Fruit fly (Drosophila melanogaster): Measurements from ENCODE around the gene CG15465.

Gene CG15465

DNA sequence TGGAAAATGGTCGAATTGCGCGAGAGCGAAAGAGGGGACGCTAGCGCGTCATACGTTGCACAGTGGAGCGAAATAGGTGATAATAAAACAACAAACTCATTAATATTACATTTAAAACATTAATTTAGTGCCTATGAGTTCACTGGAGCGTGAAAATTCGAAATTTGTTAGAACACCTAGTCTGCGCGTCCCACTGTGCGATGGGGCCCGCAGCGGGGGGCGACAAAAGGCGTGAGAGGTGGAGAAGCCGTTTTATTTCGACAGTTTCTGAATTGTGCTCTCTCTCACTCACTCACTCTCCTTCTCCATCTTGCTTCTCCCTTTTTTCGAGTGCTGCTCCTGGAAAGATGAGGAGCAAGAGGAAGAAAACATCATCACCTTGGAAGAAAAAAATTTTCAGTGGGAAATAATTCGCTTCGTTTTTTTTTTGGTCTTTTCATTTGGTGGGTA lies 1.9 kb upstream of the CG15465 start (continued):
- TF ChIP-seq Dek (tag; optimal IDR thresholded peaks at IDR 0.05) (peak; percentile 85), CG18011 (GFP tag; optimal IDR thresholded peaks at IDR 0.05) (peak; percentile 81), bowl (GFP tag; IDR thresholded peaks at IDR 0.05) (peak; percentile 91), CG13624 (GFP tag; optimal IDR thresholded peaks at IDR 0.05) (peak; percentile 96), CG4424 (GFP tag; optimal IDR thresholded peaks at IDR 0.05) (peak; percentile 92), CG9437 (GFP tag; optimal IDR thresholded peaks at IDR 0.05) (peak; percentile 81), CG7357 (GFP tag; IDR thresholded peaks at IDR 0.05) (peak; percentile 91), zfh2 (GFP tag; optimal IDR thresholded peaks at IDR 0.05) (peak; percentile 91), Doc3 (GFP tag; IDR thresholded peaks at IDR 0.05; ENCODE audit: partially characterized antibody) (no peak), CG31441 (GFP tag; IDR thresholded peaks at IDR 0.05) (peak; percentile 90), CG4854 (GFP tag; optimal IDR thresholded peaks at IDR 0.05) (peak; percentile 91), lilli (GFP tag; optimal IDR thresholded peaks at IDR 0.05) (peak; percentile 97), CG10147 (GFP tag; optimal IDR thresholded peaks at IDR 0.05) (peak; percentile 74), Max (GFP tag; optimal IDR thresholded peaks at IDR 0.05) (peak; percentile 89), usp (GFP tag; optimal IDR thresholded peaks at IDR 0.05) (no peak), CG15479 (GFP tag; optimal IDR thresholded peaks at IDR 0.05) (no peak), D19B (GFP tag; optimal IDR thresholded peaks at IDR 0.05) (peak; percentile 83), bsh (GFP tag; optimal IDR thresholded peaks at IDR 0.05) (peak; percentile 88 to 91), insv (GFP tag; optimal IDR thresholded peaks at IDR 0.05) (peak in 1 of 2 experiments; percentile 36), cwo (GFP tag; optimal IDR thresholded peaks at IDR 0.05) (peak; percentile 93), fru (optimal IDR thresholded peaks at IDR 0.05) (no peak), ham (GFP tag; IDR thresholded peaks at IDR 0.05) (peak; percentile 92), CG31388 (GFP tag; optimal IDR thresholded peaks at IDR 0.05) (peak; percentile 68), Gug (GFP tag; IDR thresholded peaks at IDR 0.05) (peak; percentile 97), CG2875 (GFP tag; optimal IDR thresholded peaks at IDR 0.05) (peak; percentile 93), CG10366 (GFP tag; IDR thresholded peaks at IDR 0.05) (peak; percentile 96), ap (GFP tag; IDR thresholded peaks at IDR 0.05) (peak; percentile 96), Usf (GFP tag; optimal IDR thresholded peaks at IDR 0.05) (peak; percentile 89), Nf-YA (GFP tag; IDR thresholded peaks at IDR 0.05) (peak; percentile 87), wor (GFP tag; IDR thresholded peaks at IDR 0.05) (peak; percentile 94), CG16815 (GFP tag; optimal IDR thresholded peaks at IDR 0.05) (peak; percentile 94), CG14050 (GFP tag; IDR thresholded peaks at IDR 0.05) (peak; percentile 96), CG17802 (tag; optimal IDR thresholded peaks at IDR 0.05) (peak; percentile 67), Dfd (GFP tag; optimal IDR thresholded peaks at IDR 0.05) (no peak), CG1529 (GFP tag; optimal IDR thresholded peaks at IDR 0.05) (peak; percentile 92), pzg (GFP tag; optimal IDR thresholded peaks at IDR 0.05) (peak; percentile 31), Ptx1 (GFP tag; IDR thresholded peaks at IDR 0.05) (peak; percentile 98), CG11093 (GFP tag; IDR thresholded peaks at IDR 0.05) (peak; percentile 95), CG8924 (tag; optimal IDR thresholded peaks at IDR 0.05) (peak; percentile 88), CG4617 (GFP tag; optimal IDR thresholded peaks at IDR 0.05; ENCODE audit: borderline replicate concordance) (peak; percentile 51), cad (GFP tag; optimal IDR thresholded peaks at IDR 0.05) (no peak), HLH54F (GFP tag; optimal IDR thresholded peaks at IDR 0.05) (peak; percentile 94), Adf1 (GFP tag; IDR thresholded peaks at IDR 0.05) (peak; percentile 82), CoRest (tag; optimal IDR thresholded peaks at IDR 0.05) (peak; percentile 85), amos (GFP tag; IDR thresholded peaks at IDR 0.05; ENCODE audit: partially characterized antibody) (peak; percentile 32; the same call in 1 of the 2 replicates), z (GFP tag; IDR thresholded peaks at IDR 0.05) (peak; percentile 81), CG3065 (GFP tag; optimal IDR thresholded peaks at IDR 0.05) (peak; percentile 51), CG10959 (GFP tag; IDR thresholded peaks at IDR 0.05) (peak; percentile 94), slbo (GFP tag; IDR thresholded peaks at IDR 0.05) (peak; percentile 98), CG43689 (GFP tag; IDR thresholded peaks at IDR 0.05) (peak; percentile 93), ken (GFP tag; IDR thresholded peaks at IDR 0.05) (peak; percentile 98), CG12071 (GFP tag; optimal IDR thresholded peaks at IDR 0.05) (peak; percentile 95)
